Worm (Caenorhabditis elegans): ENCODE measurements around the gene R01E6.7.

The R01E6.7 gene

ce11 chrX:13592367-13592766, 22.6 kb upstream of the R01E6.7 start, which contains the start of gene F54B11.4:
Gene F54B11.4 (plus strand): TSS chrX:13592667.
- TF ChIP-seq C34F6.9 (tag; optimal IDR thresholded peaks at IDR 0.05) (no peak), lin-39 (tag; optimal IDR thresholded peaks at IDR 0.05) (no peak), unc-55 (GFP tag; optimal IDR thresholded peaks at IDR 0.05) (no peak), skn-1 (tag; optimal IDR thresholded peaks at IDR 0.05) (no peak), elt-3 (tag; optimal IDR thresholded peaks at IDR 0.05) (no peak), egl-27 (tag; optimal IDR thresholded peaks at IDR 0.05) (no peak), peb-1 (tag; optimal IDR thresholded peaks at IDR 0.05) (no peak), mbf-1 (tag; optimal IDR thresholded peaks at IDR 0.05) (no peak), blmp-1 (tag; optimal IDR thresholded peaks at IDR 0.05; ENCODE audit: insufficient read depth) (no peak), sma-9 (GFP tag; optimal IDR thresholded peaks at IDR 0.05) (no peak), sma-9 (tag; optimal IDR thresholded peaks at IDR 0.05) (no peak), lsy-2 (tag; optimal IDR thresholded peaks at IDR 0.05) (no peak)

ce11 chrX:13591953-13592352, 22.2 kb upstream of the R01E6.7 start:
- no peak for TF ChIP-seq sem-4 (tag; optimal IDR thresholded peaks at IDR 0.05)
- no peak for TF ChIP-seq zag-1 (tag; optimal IDR thresholded peaks at IDR 0.05)
- TF ChIP-seq fos-1 (tag; optimal IDR thresholded peaks at IDR 0.05) = no peak
- no peak for TF ChIP-seq nhr-12 (tag; optimal IDR thresholded peaks at IDR 0.05)
- TF ChIP-seq ama-1 (optimal IDR thresholded peaks at IDR 0.05) = no peak
- TF ChIP-seq mdl-1 (tag; optimal IDR thresholded peaks at IDR 0.05) = no peak

- TF ChIP-seq elt-3 (tag; optimal IDR thresholded peaks at IDR 0.05) (no peak), elt-1 (tag; optimal IDR thresholded peaks at IDR 0.05) (no peak)
Measured at ce11 chrX:13591175-13591574, 21.4 kb upstream of the R01E6.7 start, which contains the start of gene col-44. Gene col-44 (plus strand): TSS chrX:13591475.

- TF ChIP-seq egl-27 (tag; optimal IDR thresholded peaks at IDR 0.05) (no peak), ZK546.5 (tag; optimal IDR thresholded peaks at IDR 0.05) (no peak), ceh-82 (tag; optimal IDR thresholded peaks at IDR 0.05) (no peak), dmd-4 (tag; optimal IDR thresholded peaks at IDR 0.05) (no peak), unc-55 (GFP tag; optimal IDR thresholded peaks at IDR 0.05) (no peak), lin-11 (tag; optimal IDR thresholded peaks at IDR 0.05) (no peak), snpc-4 (tag; optimal IDR thresholded peaks at IDR 0.05) (no peak), nhr-11 (tag; optimal IDR thresholded peaks at IDR 0.05) (no peak), sma-3 (GFP tag; optimal IDR thresholded peaks at IDR 0.05) (no peak), aly-2 (tag; optimal IDR thresholded peaks at IDR 0.05) (no peak), mab-5 (tag; optimal IDR thresholded peaks at IDR 0.05) (no peak), nhr-77 (tag; optimal IDR thresholded peaks at IDR 0.05) (no peak), skn-1 (tag; optimal IDR thresholded peaks at IDR 0.05) (no peak), lin-13 (GFP tag; optimal IDR thresholded peaks at IDR 0.05) (no peak)
Measured at ce11 chrX:13590688-13591087, 20.9 kb upstream of the R01E6.7 start.

ce11 chrX:13589735-13590134, 20.0 kb upstream of the R01E6.7 start, which contains the start of gene col-9:
Gene col-9 (plus strand): TSS chrX:13590035.
- TF ChIP-seq ama-1 (optimal IDR thresholded peaks at IDR 0.05) (no peak), nhr-237 (tag; optimal IDR thresholded peaks at IDR 0.05) (no peak), alr-1 (tag; optimal IDR thresholded peaks at IDR 0.05) (no peak), nhr-23 (tag; optimal IDR thresholded peaks at IDR 0.05) (no peak), sem-4 (tag; optimal IDR thresholded peaks at IDR 0.05) (no peak), C34F6.9 (tag; optimal IDR thresholded peaks at IDR 0.05) (no peak), nhr-77 (tag; optimal IDR thresholded peaks at IDR 0.05) (no peak), Y55F3AM.14 (GFP tag; optimal IDR thresholded peaks at IDR 0.05) (no peak), ZK546.5 (tag; optimal IDR thresholded peaks at IDR 0.05) (no peak), elt-3 (tag; optimal IDR thresholded peaks at IDR 0.05) (no peak), nhr-12 (tag; optimal IDR thresholded peaks at IDR 0.05) (no peak), snpc-4 (tag; optimal IDR thresholded peaks at IDR 0.05) (no peak), unc-62 (GFP tag; optimal IDR thresholded peaks at IDR 0.05) (no peak), nhr-25 (tag; optimal IDR thresholded peaks at IDR 0.05) (no peak), lsy-2 (tag; optimal IDR thresholded peaks at IDR 0.05) (no peak), gmeb-1 (tag; optimal IDR thresholded peaks at IDR 0.05) (no peak)

Measured in whole organism, L2 larva.